Worm (Caenorhabditis elegans) whole organism, midembryonic: ENCODE data around the gene srh-274.

Experiments
- T22C8.4 ChIP-seq: fragments of 200-800 bp; sonication (Bioruptor generic); IDR thresholded peaks from 2 replicates; pipeline ENCODE4 v1.3.6; 2022; ENCODE audit warnings: missing genetic modification characterization, missing compliant biosample characterization
- cog-1 ChIP-seq: sonication (generic microtip); optimal IDR thresholded peaks from 2 replicates; lab custom pipeline; 2016; ENCODE audit warnings: missing genetic modification characterization, missing compliant biosample characterization
- flt-1 ChIP-seq: fragments of 200-800 bp; sonication (Bioruptor generic); IDR thresholded peaks from 2 replicates; pipeline ENCODE4 v1.3.6; 2022; ENCODE audit warnings: missing genetic modification characterization, missing compliant biosample characterization
- klf-2 ChIP-seq: fragments of 200-800 bp; sonication (Bioruptor generic); conservative IDR thresholded peaks from 2 replicates; pipeline ENCODE4 v1.3.6; 2022; ENCODE audit warnings: missing genetic modification reagents, missing genetic modification characterization, missing compliant biosample characterization
- med-1 ChIP-seq: sonication (generic microtip); optimal IDR thresholded peaks from 2 replicates; lab custom pipeline; 2017; ENCODE audit warnings: missing genetic modification characterization, mild to moderate bottlenecking, missing compliant biosample characterization, antibody characterized with exemption, missing genetic modification reagents; ENCODE audit not compliant: insufficient read depth
- ref-1 ChIP-seq: fragments of 200-800 bp; sonication (Bioruptor generic); conservative IDR thresholded peaks from 2 replicates; pipeline ENCODE4 v1.3.6; 2022; ENCODE audit warnings: missing genetic modification reagents, missing genetic modification characterization, missing compliant biosample characterization
- tab-1 ChIP-seq: fragments of 200-800 bp; sonication (Bioruptor generic); IDR thresholded peaks from 2 replicates; pipeline ENCODE4 v1.3.6; 2022; ENCODE audit warnings: missing genetic modification characterization, missing compliant biosample characterization
- ztf-23 ChIP-seq: fragments of 200-800 bp; sonication (Bioruptor generic); IDR thresholded peaks from 2 replicates; pipeline ENCODE4 v1.3.6; 2022; ENCODE audit warnings: missing genetic modification reagents, missing genetic modification characterization, missing compliant biosample characterization
- ztf-29 ChIP-seq: fragments of 200-800 bp; sonication (Bioruptor generic); IDR thresholded peaks from 2 replicates; pipeline ENCODE4 v1.3.6; 2022; ENCODE audit warnings: missing genetic modification reagents, missing genetic modification characterization, missing compliant biosample characterization

DNA sequence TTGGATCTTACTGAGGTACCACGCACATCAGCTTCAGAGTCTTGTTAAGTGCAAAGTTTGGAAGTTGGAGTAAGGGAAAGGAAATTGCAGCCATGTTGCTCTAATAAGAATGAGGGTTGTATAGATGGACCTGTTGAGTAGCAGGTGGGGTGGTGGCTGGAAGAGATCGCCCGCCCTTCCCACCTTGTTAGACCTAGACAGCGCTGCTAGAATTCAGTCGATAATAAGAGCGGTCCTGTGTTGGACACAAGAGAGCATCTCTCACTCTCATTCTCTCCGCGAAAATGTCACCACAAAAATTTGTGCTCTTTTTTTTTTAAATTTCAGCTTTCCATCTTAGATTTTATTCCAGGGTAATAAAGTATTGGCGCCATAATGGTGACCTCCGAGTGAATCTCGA is 18.4 kb downstream of the srh-274 start, which contains the start of the genes fbxb-30 and F45D11.5:
- TF ChIP-seq med-1 (GFP tag; lab: Kevin White, UChicago) (no peak), ztf-29 (GFP tag; lab: Robert Waterston, UW) (no peak), tab-1 (GFP tag; lab: Robert Waterston, UW) (no peak), T22C8.4 (GFP tag; lab: Robert Waterston, UW) (no peak), ztf-23 (no peak), cog-1 (no peak), ref-1 (GFP tag; lab: Robert Waterston, UW) (no peak), klf-2 (GFP tag; lab: Robert Waterston, UW) (no peak), flt-1 (no peak)
